Worm (Caenorhabditis elegans) whole organism, L2 larva: ENCODE measurements around the gene srbc-71.
"Not testable (repeated sequence)": the region's sequence is repeated elsewhere in the genome, so short reads cannot be mapped to it uniquely, and the experiment has no call there.

Experiments
- elt-3 ChIP-seq: sonication (generic microtip); optimal IDR thresholded peaks from 2 replicates; lab custom pipeline; 2017; ENCODE audit warnings: missing biosample characterization, missing genetic modification characterization
- lin-39 ChIP-seq: fragments of 150-350 bp; optimal IDR thresholded peaks from 2 replicates; lab custom pipeline; 2014; ENCODE audit warnings: missing biosample characterization, missing genetic modification reagents, missing genetic modification characterization
- lsy-2 ChIP-seq, 2 experiments: fragments of 150-350 bp in 1 of 2; sonication (generic microtip) in 1 of 2; optimal IDR thresholded peaks; 2 replicates each; lab custom pipeline; 2014 to 2017; ENCODE audit warnings: missing biosample characterization in 2 of 2, missing genetic modification characterization in 2 of 2
- mdl-1 ChIP-seq, 2 experiments: fragments of 150-350 bp in 1 of 2; sonication (generic microtip) in 1 of 2; optimal IDR thresholded peaks; 2 replicates each; lab custom pipeline; 2017; ENCODE audit warnings: missing biosample characterization in 2 of 2, missing genetic modification characterization in 2 of 2
- nhr-10 ChIP-seq: sonication (generic microtip); optimal IDR thresholded peaks from 2 replicates; lab custom pipeline; 2017; ENCODE audit warnings: missing biosample characterization, missing genetic modification characterization
- nhr-11 ChIP-seq: fragments of 150-350 bp; optimal IDR thresholded peaks from 2 replicates; lab custom pipeline; 2014; ENCODE audit warnings: missing biosample characterization, missing genetic modification characterization
- nhr-77 ChIP-seq: fragments of 150-350 bp; optimal IDR thresholded peaks from 2 replicates; lab custom pipeline; 2014; ENCODE audit warnings: missing biosample characterization, missing genetic modification characterization
- skn-1 ChIP-seq: sonication (generic microtip); optimal IDR thresholded peaks from 2 replicates; lab custom pipeline; 2017; ENCODE audit warnings: missing biosample characterization, missing genetic modification characterization
- snpc-4 ChIP-seq: fragments of 150-350 bp; optimal IDR thresholded peaks from 2 replicates; lab custom pipeline; 2014; ENCODE audit warnings: missing biosample characterization, missing genetic modification characterization

DNA sequence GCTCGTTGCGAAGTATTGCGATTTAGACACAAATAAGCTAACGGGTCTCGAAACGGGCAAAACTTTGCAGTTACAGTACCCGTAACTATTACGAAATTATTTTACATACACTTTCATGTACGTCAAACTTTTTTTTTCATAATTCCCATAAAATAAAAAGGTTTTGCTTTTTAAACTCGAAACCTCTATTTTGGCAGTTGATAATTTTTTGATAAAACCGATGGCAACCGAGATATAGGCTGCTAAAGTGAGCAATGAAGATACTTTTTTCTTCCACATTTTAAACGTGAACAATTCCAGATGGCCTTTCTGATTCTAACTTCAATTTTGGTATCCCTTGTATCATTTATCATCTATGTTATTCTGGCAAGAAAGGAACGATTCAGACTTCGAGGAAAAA lies 28.6 kb downstream of the srbc-71 start, which contains the start of gene cyp-25A6:
- not testable (repeated sequence) for TF ChIP-seq nhr-11 (tag; lab: Kevin White, UChicago); nhr-77; snpc-4; mdl-1 (tag; optimal IDR thresholded peaks at IDR 0.05; lab: Kevin White, UChicago); skn-1 (tag; lab: Kevin White, UChicago); lin-39; nhr-10 (tag; lab: Kevin White, UChicago); elt-3 (tag; lab: Kevin White, UChicago); lsy-2 (tag; optimal IDR thresholded peaks at IDR 0.05; lab: Kevin White, UChicago)
